Fruit fly (Drosophila melanogaster) whole organism, wandering third instar larva: Measurements from ENCODE around the gene CG6959.
A peak's percentile ranks its signal among the peaks of the same experiment; 100 is the strongest.

Experiments
- Abd-B ChIP-seq: fragments of >200 bp; optimal IDR thresholded peaks from 2 replicates; lab custom pipeline; 2017; ENCODE audit warnings: missing biosample characterization, missing genetic modification characterization
- CG32264 ChIP-seq: fragments of 200-800 bp; sonication (Bioruptor generic); optimal IDR thresholded peaks from 2 replicates; lab custom pipeline; 2016; ENCODE audit warnings: missing biosample characterization, missing genetic modification characterization
- CG9705 ChIP-seq: fragments of 200-800 bp; sonication (Bioruptor generic); optimal IDR thresholded peaks from 2 replicates; lab custom pipeline; 2018; ENCODE audit warnings: missing biosample characterization, mild to moderate bottlenecking, missing genetic modification characterization
- CrebA ChIP-seq: fragments of 200-800 bp; sonication (Bioruptor generic); optimal IDR thresholded peaks from 2 replicates; lab custom pipeline; 2016; ENCODE audit warnings: missing biosample characterization, mild to moderate bottlenecking, missing genetic modification characterization, borderline replicate concordance
- Dfd ChIP-seq: fragments of >200 bp; optimal IDR thresholded peaks from 2 replicates; lab custom pipeline; 2017; ENCODE audit warnings: missing biosample characterization, missing genetic modification characterization
- Dif ChIP-seq: fragments of 200-275, 200-300 bp; sonication (Bioruptor generic); optimal IDR thresholded peaks from 2 replicates; lab custom pipeline; 2018; ENCODE audit warnings: missing biosample characterization, missing genetic modification characterization; ENCODE audit not compliant: partially characterized antibody
- GATAd ChIP-seq: sonication (Bioruptor generic); optimal IDR thresholded peaks from 2 replicates; lab custom pipeline; 2016; ENCODE audit warnings: missing biosample characterization, missing genetic modification characterization
- HLH106 ChIP-seq: fragments of 200-800 bp; optimal IDR thresholded peaks from 3 replicates; lab custom pipeline; 2019; ENCODE audit warnings: missing biosample characterization, mild to moderate bottlenecking, missing genetic modification characterization, moderate library complexity
- Hnf4 ChIP-seq: fragments of 200-800 bp; sonication (Bioruptor generic); optimal IDR thresholded peaks from 2 replicates; lab custom pipeline; 2016; ENCODE audit warnings: missing biosample characterization, mild to moderate bottlenecking, missing genetic modification characterization
- Hr78 ChIP-seq: fragments of >200 bp; optimal IDR thresholded peaks from 2 replicates; lab custom pipeline; 2017; ENCODE audit warnings: missing biosample characterization, missing genetic modification characterization
- Hr83 ChIP-seq: fragments of 200-300 bp; sonication (Bioruptor generic); optimal IDR thresholded peaks from 2 replicates; lab custom pipeline; 2016; ENCODE audit warnings: missing biosample characterization, mild to moderate bottlenecking, missing genetic modification characterization, moderate library complexity; ENCODE audit not compliant: poor library complexity, severe bottlenecking
- Jra ChIP-seq: sonication (Bioruptor generic); optimal IDR thresholded peaks from 2 replicates; lab custom pipeline; 2016; ENCODE audit warnings: missing biosample characterization, missing genetic modification characterization
- Mio ChIP-seq: sonication (Bioruptor generic); optimal IDR thresholded peaks from 2 replicates; lab custom pipeline; 2016; ENCODE audit warnings: missing biosample characterization, missing genetic modification characterization
- Myc ChIP-seq: fragments of >200 bp; optimal IDR thresholded peaks from 2 replicates; lab custom pipeline; 2017
- N ChIP-seq: fragments of >200 bp; optimal IDR thresholded peaks from 2 replicates; lab custom pipeline; 2018; ENCODE audit warnings: missing biosample characterization, missing external identifiers, missing genetic modification characterization
- OdsH ChIP-seq: fragments of 200-800 bp; sonication (Bioruptor generic); optimal IDR thresholded peaks from 2 replicates; lab custom pipeline; 2016; ENCODE audit warnings: missing biosample characterization, mild to moderate bottlenecking, missing genetic modification characterization
- Rel ChIP-seq, 2 experiments: fragments of 200-800 bp; sonication (Bioruptor generic) in 1 of 2; optimal IDR thresholded peaks; 2 replicates in 1 of 2; 3 replicates in 1 of 2; lab custom pipeline; 2016 to 2019; ENCODE audit warnings: mild to moderate bottlenecking in 2 of 2, missing biosample characterization in 2 of 2, missing genetic modification characterization in 2 of 2, moderate library complexity in 1 of 2
- Sp1 ChIP-seq: fragments of 200-800 bp; sonication (Bioruptor generic); optimal IDR thresholded peaks from 3 replicates; lab custom pipeline; 2019; ENCODE audit warnings: missing biosample characterization, mild to moderate bottlenecking, missing genetic modification characterization, moderate library complexity
- Vsx2 ChIP-seq: fragments of 200-300, 225-300 bp; sonication (Bioruptor generic); optimal IDR thresholded peaks from 2 replicates; lab custom pipeline; 2018; ENCODE audit warnings: missing biosample characterization, missing genetic modification characterization; ENCODE audit not compliant: partially characterized antibody
- br ChIP-seq: fragments of 200-800 bp; sonication (Bioruptor generic); optimal IDR thresholded peaks from 2 replicates; lab custom pipeline; 2016; ENCODE audit warnings: missing biosample characterization, missing genetic modification characterization
- brk ChIP-seq: fragments of 200-800 bp; sonication (Bioruptor generic); optimal IDR thresholded peaks from 2 replicates; lab custom pipeline; 2016; ENCODE audit warnings: missing biosample characterization, mild to moderate bottlenecking, missing genetic modification characterization
- dl ChIP-seq, 2 experiments: fragments of 175-275, 200-275 bp in 1 of 2; fragments of 200-275 bp in 1 of 2; sonication (Bioruptor generic); optimal IDR thresholded peaks; lab custom pipeline; 2018; ENCODE audit warnings: mild to moderate bottlenecking in 2 of 2, missing biosample characterization in 2 of 2, missing genetic modification characterization in 2 of 2, moderate library complexity in 2 of 2; ENCODE audit not compliant: partially characterized antibody in 2 of 2, insufficient read depth in 1 of 2
- dmrt93B ChIP-seq: fragments of 200-800 bp; sonication (Bioruptor generic); optimal IDR thresholded peaks from 2 replicates; lab custom pipeline; 2018; ENCODE audit warnings: missing biosample characterization, mild to moderate bottlenecking, missing genetic modification characterization
- dsf ChIP-seq: sonication (Bioruptor generic); optimal IDR thresholded peaks from 2 replicates; lab custom pipeline; 2016; ENCODE audit warnings: missing biosample characterization, missing genetic modification characterization, borderline replicate concordance
- ey ChIP-seq: fragments of 200-800 bp; sonication (Bioruptor generic); optimal IDR thresholded peaks from 2 replicates; lab custom pipeline; 2016; ENCODE audit warnings: missing biosample characterization, missing genetic modification characterization
- foxo ChIP-seq, 2 experiments: fragments of 200-800 bp; sonication (Bioruptor generic); optimal IDR thresholded peaks; 2 replicates in 1 of 2; 3 replicates in 1 of 2; lab custom pipeline; 2016 to 2017; ENCODE audit warnings: missing biosample characterization in 2 of 2, missing genetic modification characterization in 2 of 2
- fru ChIP-seq: fragments of 200-800 bp; sonication (Bioruptor generic); optimal IDR thresholded peaks from 3 replicates; lab custom pipeline; 2016; ENCODE audit warnings: missing biosample characterization, mild to moderate bottlenecking, missing genetic modification characterization
- h ChIP-seq: fragments of 200-800 bp; sonication (Bioruptor generic); optimal IDR thresholded peaks from 3 replicates; lab custom pipeline; 2016; ENCODE audit warnings: missing biosample characterization, mild to moderate bottlenecking, missing genetic modification characterization
- jim ChIP-seq: fragments of 175-275, 200-325 bp; sonication (Bioruptor generic); optimal IDR thresholded peaks from 2 replicates; lab custom pipeline; 2016; ENCODE audit warnings: missing biosample characterization, mild to moderate bottlenecking, missing genetic modification characterization
- lola ChIP-seq: fragments of >200 bp; optimal IDR thresholded peaks from 2 replicates; lab custom pipeline; 2017; ENCODE audit warnings: missing biosample characterization, missing genetic modification characterization
- pan ChIP-seq: fragments of >200 bp; optimal IDR thresholded peaks from 2 replicates; lab custom pipeline; 2017
- psq ChIP-seq: fragments of 200-800 bp; sonication (Bioruptor generic); optimal IDR thresholded peaks from 3 replicates; lab custom pipeline; 2017; ENCODE audit warnings: missing biosample characterization, mild to moderate bottlenecking, missing genetic modification characterization, moderate library complexity
- rgr ChIP-seq: fragments of 200-800 bp; sonication (Bioruptor generic); optimal IDR thresholded peaks from 3 replicates; lab custom pipeline; 2016; ENCODE audit warnings: missing biosample characterization, mild to moderate bottlenecking, missing genetic modification characterization
- sage ChIP-seq: fragments of 200-800 bp; sonication (Bioruptor generic); optimal IDR thresholded peaks from 2 replicates; lab custom pipeline; 2016; ENCODE audit warnings: missing biosample characterization, mild to moderate bottlenecking, missing genetic modification characterization
- sv ChIP-seq: fragments of 200-800 bp; sonication (Bioruptor generic); optimal IDR thresholded peaks from 3 replicates; lab custom pipeline; 2016; ENCODE audit warnings: missing biosample characterization, missing genetic modification characterization
- tai ChIP-seq: sonication (Bioruptor generic); optimal IDR thresholded peaks from 2 replicates; lab custom pipeline; 2016; ENCODE audit warnings: missing biosample characterization, missing genetic modification characterization
- usp ChIP-seq: fragments of >200 bp; optimal IDR thresholded peaks from 2 replicates; lab custom pipeline; 2017; ENCODE audit warnings: missing biosample characterization, missing genetic modification characterization
- woc ChIP-seq: sonication (Bioruptor generic); optimal IDR thresholded peaks from 2 replicates; lab custom pipeline; 2016; ENCODE audit warnings: missing biosample characterization, mild to moderate bottlenecking, missing genetic modification characterization

The CG6959 gene

DNA sequence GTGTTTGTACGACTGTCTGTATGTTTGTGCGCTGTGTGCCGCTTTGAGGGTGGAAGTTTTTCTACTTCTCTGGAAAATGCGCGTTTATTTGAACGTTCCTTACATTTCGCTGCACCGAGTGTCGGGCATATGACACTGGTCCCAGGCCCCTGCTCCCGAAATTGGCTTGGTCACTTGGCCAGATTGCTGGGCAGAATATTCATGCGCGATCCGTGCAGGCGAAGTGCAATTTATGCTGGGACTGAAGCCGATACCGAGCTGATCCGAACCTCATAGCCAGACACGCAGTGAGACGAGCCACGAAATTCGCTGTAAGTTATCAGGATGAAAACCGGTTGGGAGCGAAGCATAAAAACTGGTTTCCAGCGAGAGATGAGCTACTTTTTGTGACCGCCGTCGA lies 90.4 kb downstream of the CG6959 start:
- TF ChIP-seq Vsx2 (peak; percentile 68), usp (GFP tag; lab: Kevin White, UChicago) (no peak), Dif (GFP tag; lab: Kevin White, UChicago) (peak; percentile 63), Hr83 (GFP tag; lab: Kevin White, UChicago) (peak; percentile 63)

DNA sequence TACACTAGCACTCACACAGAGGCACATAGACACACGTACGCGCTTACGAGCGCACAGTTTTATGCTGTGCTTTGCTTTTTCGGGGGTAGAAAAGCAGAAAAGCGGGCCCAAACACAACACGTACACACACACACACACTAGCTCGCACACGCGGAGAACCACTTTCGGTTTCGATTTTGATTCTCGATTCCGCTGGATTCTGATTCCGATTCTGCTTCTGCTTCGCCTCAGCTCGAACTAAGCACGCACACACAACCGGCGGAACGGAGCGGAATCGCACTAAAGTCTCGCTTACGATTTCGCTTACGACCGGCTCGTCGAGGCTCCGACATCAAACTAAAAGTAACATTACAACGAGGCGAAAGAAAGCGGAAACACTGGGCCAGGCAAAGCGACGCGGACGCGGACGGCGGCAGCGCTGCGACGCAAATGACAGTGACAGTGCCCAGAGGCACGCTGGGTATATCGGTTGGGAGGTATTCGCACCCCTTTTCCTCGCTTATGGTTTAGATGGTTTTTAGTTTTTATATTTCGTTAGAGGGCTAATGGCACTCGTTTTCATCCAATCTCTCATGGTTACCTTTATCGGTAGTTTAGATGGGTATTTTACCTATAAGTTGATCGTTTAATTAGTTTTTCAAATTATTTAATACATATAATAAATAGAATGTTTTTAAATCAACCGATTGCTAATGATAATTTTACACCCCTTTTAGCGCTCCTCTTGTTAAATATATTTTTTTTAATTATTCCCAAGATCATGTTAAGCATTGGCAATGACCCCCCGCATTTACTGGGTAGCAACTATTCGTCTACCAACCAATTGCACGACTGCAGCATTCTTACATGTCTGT lies 91.0 kb downstream of the CG6959 start:
- TF ChIP-seq h (no peak), OdsH (GFP tag; lab: Kevin White, UChicago) (peak; percentile 61), GATAd (no peak), woc (GFP tag; lab: Kevin White, UChicago) (peak; percentile 79), lola (no peak), Hr83 (GFP tag; lab: Kevin White, UChicago) (no peak), Mio (GFP tag; lab: Kevin White, UChicago) (no peak), Abd-B (no peak), Vsx2 (no peak), tai (GFP tag; lab: Kevin White, UChicago) (no peak), CrebA (no peak), sv (GFP tag; lab: Kevin White, UChicago) (peak; percentile 78), Myc (lab: Kevin White, UChicago) (no peak), foxo (GFP tag; optimal IDR thresholded peaks at IDR 0.05; lab: Kevin White, UChicago) (peak; percentile 3 to 52), dsf (GFP tag; lab: Kevin White, UChicago) (no peak), HLH106 (tag; lab: Kevin White, UChicago) (peak; percentile 55), Dfd (no peak), ey (GFP tag; lab: Kevin White, UChicago) (peak; percentile 44), br (peak; percentile 16), fru (GFP tag; lab: Kevin White, UChicago) (peak; percentile 98), brk (GFP tag; lab: Kevin White, UChicago) (peak; percentile 15), Hr78 (GFP tag; lab: Kevin White, UChicago) (no peak), CG32264 (GFP tag; lab: Kevin White, UChicago) (no peak), Jra (GFP tag; lab: Kevin White, UChicago) (no peak), Sp1 (GFP tag; lab: Kevin White, UChicago) (peak; percentile 70), jim (GFP tag; lab: Kevin White, UChicago) (no peak), N (GFP tag; lab: Kevin White, UChicago) (no peak), sage (GFP tag; lab: Kevin White, UChicago) (no peak), rgr (GFP tag; lab: Kevin White, UChicago) (peak; percentile 57), Hnf4 (no peak), usp (GFP tag; lab: Kevin White, UChicago) (no peak), dmrt93B (peak; percentile 64), dl (GFP tag; optimal IDR thresholded peaks at IDR 0.05; lab: Kevin White, UChicago; ENCODE audit: insufficient read depth in 1 of 2, partially characterized antibody in 2 of 2) (no peak), pan (lab: Kevin White, UChicago) (peak; percentile 83), psq (GFP tag; lab: Kevin White, UChicago) (peak; percentile 67), Rel (GFP tag; optimal IDR thresholded peaks at IDR 0.05; lab: Kevin White, UChicago) (no peak), Rel (tag; optimal IDR thresholded peaks at IDR 0.05; lab: Kevin White, UChicago) (no peak), CG9705 (GFP tag; lab: Kevin White, UChicago) (no peak), Dif (GFP tag; lab: Kevin White, UChicago) (no peak)
